Fruit fly (Drosophila melanogaster): ENCODE results near the gene alphaTub85E.

dm6 chr3R:9739793-9740192 is 6.7 kb upstream of the alphaTub85E start, which contains the start of gene side-VII:
- TF ChIP-seq CG8478 (optimal IDR thresholded peaks at IDR 0.05): no peak
- TF ChIP-seq psq (optimal IDR thresholded peaks at IDR 0.05): no peak
- TF ChIP-seq Dll (optimal IDR thresholded peaks at IDR 0.05): no peak
- no peak for TF ChIP-seq usp (GFP tag; optimal IDR thresholded peaks at IDR 0.05)
- TF ChIP-seq EcR (GFP tag; optimal IDR thresholded peaks at IDR 0.05): no peak
- TF ChIP-seq pan (optimal IDR thresholded peaks at IDR 0.05): no peak

Data from whole organism.